Fruit fly (Drosophila melanogaster): Measurements from ENCODE around the gene Nin.

Nin gene

dm6 chr2L:5302284-5302683, 23.9 kb upstream of the Nin start (continued):
- no peak for TF ChIP-seq net (GFP tag; optimal IDR thresholded peaks at IDR 0.05)
- no peak for TF ChIP-seq fkh (GFP tag; optimal IDR thresholded peaks at IDR 0.05)
- TF ChIP-seq CG4318 (GFP tag; optimal IDR thresholded peaks at IDR 0.05), result peak; percentile 18
- TF ChIP-seq salr (GFP tag; optimal IDR thresholded peaks at IDR 0.05), result no peak
- TF ChIP-seq CG6276 (GFP tag; optimal IDR thresholded peaks at IDR 0.05), result no peak
- peak; percentile 12 for TF ChIP-seq acj6 (GFP tag; optimal IDR thresholded peaks at IDR 0.05)
- peak; percentile 31 for TF ChIP-seq lz (GFP tag; optimal IDR thresholded peaks at IDR 0.05)
- TF ChIP-seq ss (GFP tag; optimal IDR thresholded peaks at IDR 0.05), result no peak
- TF ChIP-seq Gug (GFP tag; IDR thresholded peaks at IDR 0.05), result no peak; the same call in 1 of the 2 replicates
- peak; percentile 20 for TF ChIP-seq CG34406 (GFP tag; optimal IDR thresholded peaks at IDR 0.05)
- TF ChIP-seq Met (GFP tag; optimal IDR thresholded peaks at IDR 0.05), result no peak
- peak; percentile 68 for TF ChIP-seq svp (GFP tag)
- TF ChIP-seq Hr39 (GFP tag; optimal IDR thresholded peaks at IDR 0.05), result peak; percentile 31
- TF ChIP-seq CG6792 (GFP tag; optimal IDR thresholded peaks at IDR 0.05), result peak; percentile 16
- TF ChIP-seq pdm3 (GFP tag; optimal IDR thresholded peaks at IDR 0.05), result peak; percentile 30
- peak; percentile 16; the same call in 2 of the 3 replicates for TF ChIP-seq eg (GFP tag; IDR thresholded peaks at IDR 0.05)
- TF ChIP-seq Eip78C (GFP tag), result peak; percentile 63

- TF ChIP-seq CG8632 (GFP tag; optimal IDR thresholded peaks at IDR 0.05) (no peak), spab (GFP tag; optimal IDR thresholded peaks at IDR 0.05) (no peak), dsx (GFP tag; optimal IDR thresholded peaks at IDR 0.05; ENCODE audit: poor library complexity, severe bottlenecking) (peak; percentile 13), Sox15 (GFP tag; optimal IDR thresholded peaks at IDR 0.05) (no peak), Sox14 (GFP tag; optimal IDR thresholded peaks at IDR 0.05) (peak; percentile 6), CG8319 (GFP tag; optimal IDR thresholded peaks at IDR 0.05) (no peak), fd85E (GFP tag; optimal IDR thresholded peaks at IDR 0.05) (no peak), svp (GFP tag) (peak; percentile 66), OdsH (GFP tag; optimal IDR thresholded peaks at IDR 0.05) (no peak), achi (GFP tag; optimal IDR thresholded peaks at IDR 0.05) (no peak), Eip78C (GFP tag) (peak; percentile 22), CG6276 (GFP tag; optimal IDR thresholded peaks at IDR 0.05) (peak; percentile 1), Blimp-1 (GFP tag; optimal IDR thresholded peaks at IDR 0.05) (peak; percentile 16), Hr39 (GFP tag; optimal IDR thresholded peaks at IDR 0.05) (no peak), net (GFP tag; optimal IDR thresholded peaks at IDR 0.05) (no peak), Eip75B (GFP tag; optimal IDR thresholded peaks at IDR 0.05) (peak; percentile 43), CG3919 (GFP tag; optimal IDR thresholded peaks at IDR 0.05) (no peak), eg (GFP tag; IDR thresholded peaks at IDR 0.05) (0 out of 3 replicates have a peak, but pooled peaks have one; percentile 16), CG6163 (GFP tag; IDR thresholded peaks at IDR 0.05) (peak; percentile 13; the same call in 1 of the 3 replicates), Eip93F (GFP tag; optimal IDR thresholded peaks at IDR 0.05) (no peak), CG7368 (GFP tag; optimal IDR thresholded peaks at IDR 0.05) (no peak), ss (GFP tag; optimal IDR thresholded peaks at IDR 0.05) (peak; percentile 32), CG6854 (GFP tag; optimal IDR thresholded peaks at IDR 0.05) (peak; percentile 12), acj6 (GFP tag; optimal IDR thresholded peaks at IDR 0.05) (no peak)
These were observed 22.7 kb upstream of the Nin start for dm6 chr2L:5300785-5301616.

DNA sequence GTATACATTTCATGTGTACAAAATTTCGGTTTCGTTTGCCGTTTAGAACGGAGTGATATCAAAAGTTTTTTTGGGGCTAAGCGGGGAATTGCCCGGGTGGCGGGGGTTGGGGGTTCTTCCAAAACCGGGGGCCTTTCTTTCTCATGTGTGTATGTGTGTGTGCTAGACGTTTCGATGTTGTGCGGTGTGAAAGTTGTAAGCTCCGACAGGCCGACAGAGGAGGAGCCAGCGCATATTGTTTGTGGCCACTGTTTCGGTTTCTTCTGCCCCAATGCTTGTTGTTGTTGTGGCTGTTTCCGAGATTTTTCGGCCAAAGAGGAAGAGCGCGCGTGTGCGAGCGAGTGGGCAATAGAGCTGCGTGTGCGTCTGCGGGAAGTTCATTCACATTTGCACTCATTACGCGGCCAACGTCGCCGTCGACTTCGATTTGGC, 21.9 kb upstream of the Nin start:
- TF ChIP-seq net (GFP tag; optimal IDR thresholded peaks at IDR 0.05) (no peak), Met (GFP tag; optimal IDR thresholded peaks at IDR 0.05) (peak; percentile 52), Blimp-1 (GFP tag; optimal IDR thresholded peaks at IDR 0.05) (peak; percentile 77), svp (GFP tag) (peak; percentile 52)

dm6 chr2L:5299628-5299986, 21.3 kb upstream of the Nin start:
- TF ChIP-seq Sox15 (GFP tag; optimal IDR thresholded peaks at IDR 0.05) (no peak), CG8119 (GFP tag; IDR thresholded peaks at IDR 0.05) (no peak), CG11902 (GFP tag; optimal IDR thresholded peaks at IDR 0.05) (no peak), Eip78C (GFP tag) (no peak), dsx (GFP tag; optimal IDR thresholded peaks at IDR 0.05; ENCODE audit: poor library complexity, severe bottlenecking) (no peak), Met (GFP tag; optimal IDR thresholded peaks at IDR 0.05) (no peak), OdsH (GFP tag; optimal IDR thresholded peaks at IDR 0.05) (no peak), lz (GFP tag; optimal IDR thresholded peaks at IDR 0.05) (no peak), Sox102F (GFP tag; optimal IDR thresholded peaks at IDR 0.05) (no peak), topi (GFP tag; optimal IDR thresholded peaks at IDR 0.05) (no peak), salr (GFP tag; optimal IDR thresholded peaks at IDR 0.05) (no peak)

All from whole organism, prepupa.